Fruit fly (Drosophila melanogaster) whole organism, prepupa: ENCODE data around the gene Acsf2.

Experiments
- CG10631 ChIP-seq: fragments of 200-800 bp; sonication (Bioruptor generic); optimal IDR thresholded peaks from 2 replicates; lab custom pipeline; 2016; ENCODE audit warnings: missing biosample characterization, missing genetic modification characterization
- CG10669 ChIP-seq: fragments of 200-800 bp; sonication (Bioruptor generic); optimal IDR thresholded peaks from 3 replicates; lab custom pipeline; 2018; ENCODE audit warnings: missing biosample characterization, mild to moderate bottlenecking, missing genetic modification characterization, moderate library complexity
- CG11294 ChIP-seq: fragments of 200-800 bp; sonication (Bioruptor generic); IDR thresholded peaks from 2 replicates; pipeline ENCODE4 v1.3.6; 2022; ENCODE audit warnings: missing biosample characterization, missing genetic modification characterization
- CG11762 ChIP-seq: fragments of 200-800 bp; sonication (Bioruptor generic); optimal IDR thresholded peaks from 3 replicates; lab custom pipeline; 2016; ENCODE audit warnings: missing biosample characterization, missing genetic modification characterization; ENCODE audit not compliant: insufficient read depth
- CG11902 ChIP-seq: fragments of 200-800 bp; sonication (Bioruptor generic); optimal IDR thresholded peaks from 3 replicates; lab custom pipeline; 2016; ENCODE audit warnings: missing biosample characterization, missing genetic modification characterization
- CG15336 ChIP-seq: fragments of 200-800 bp; sonication (Bioruptor generic); IDR thresholded peaks from 2 replicates; pipeline ENCODE4 v1.3.6; 2022; ENCODE audit warnings: missing biosample characterization, missing genetic modification characterization
- CG1621 ChIP-seq: fragments of 200-800 bp; sonication (Bioruptor generic); optimal IDR thresholded peaks from 3 replicates; lab custom pipeline; 2018; ENCODE audit warnings: missing biosample characterization, mild to moderate bottlenecking, missing genetic modification characterization
- CG16779 ChIP-seq: fragments of 200-800 bp; sonication (Bioruptor generic); optimal IDR thresholded peaks from 3 replicates; lab custom pipeline; 2017; ENCODE audit warnings: missing biosample characterization, mild to moderate bottlenecking, missing genetic modification characterization
- CG3032 ChIP-seq: fragments of 200-800 bp; optimal IDR thresholded peaks from 2 replicates; lab custom pipeline; 2019; ENCODE audit warnings: missing biosample characterization, mild to moderate bottlenecking, missing genetic modification characterization, moderate library complexity
- CG31627 ChIP-seq: fragments of 200-800 bp; sonication (Bioruptor generic); optimal IDR thresholded peaks from 3 replicates; lab custom pipeline; 2016; ENCODE audit warnings: missing biosample characterization, missing genetic modification characterization
- CG32006 ChIP-seq: fragments of 200-800 bp; sonication (Bioruptor generic); optimal IDR thresholded peaks from 3 replicates; lab custom pipeline; 2017; ENCODE audit warnings: missing biosample characterization, mild to moderate bottlenecking, missing genetic modification characterization
- CG34406 ChIP-seq: fragments of 200-800 bp; sonication (Bioruptor generic); optimal IDR thresholded peaks from 3 replicates; lab custom pipeline; 2016; ENCODE audit warnings: missing biosample characterization, missing genetic modification characterization
- CG3919 ChIP-seq: fragments of 200-800 bp; sonication (Bioruptor generic); optimal IDR thresholded peaks from 3 replicates; lab custom pipeline; 2016; ENCODE audit warnings: missing biosample characterization, missing genetic modification characterization
- CG6163 ChIP-seq: fragments of 200-800 bp; sonication (Bioruptor generic); IDR thresholded peaks from 3 replicates; pipeline ENCODE4 v1.3.6; 2022; ENCODE audit warnings: missing biosample characterization, missing genetic modification characterization
- CG6276 ChIP-seq: fragments of 200-800 bp; sonication (Bioruptor generic); optimal IDR thresholded peaks from 2 replicates; lab custom pipeline; 2017; ENCODE audit warnings: missing biosample characterization, mild to moderate bottlenecking, missing genetic modification characterization
- CG6808 ChIP-seq: fragments of 200-800 bp; sonication (Bioruptor generic); optimal IDR thresholded peaks from 3 replicates; lab custom pipeline; 2017; ENCODE audit warnings: missing biosample characterization, missing genetic modification characterization, mild to moderate bottlenecking, moderate library complexity, missing genetic modification reagents
- CG6854 ChIP-seq: fragments of 200-800 bp; sonication (Bioruptor generic); optimal IDR thresholded peaks from 2 replicates; lab custom pipeline; 2017; ENCODE audit warnings: missing biosample characterization, mild to moderate bottlenecking, missing genetic modification characterization
- CG7368 ChIP-seq: fragments of 200-800 bp; sonication (Bioruptor generic); optimal IDR thresholded peaks from 3 replicates; lab custom pipeline; 2016; ENCODE audit warnings: missing biosample characterization, missing genetic modification characterization
- CG8119 ChIP-seq: fragments of 200-800 bp; sonication (Bioruptor generic); IDR thresholded peaks from 3 replicates; pipeline ENCODE4 v1.3.6; 2022; ENCODE audit warnings: missing biosample characterization, missing genetic modification characterization
- CG8319 ChIP-seq: fragments of 200-800 bp; sonication (Bioruptor generic); optimal IDR thresholded peaks from 3 replicates; lab custom pipeline; 2016; ENCODE audit warnings: missing biosample characterization, missing genetic modification characterization
- CG9139 ChIP-seq: fragments of 200-800 bp; sonication (Bioruptor generic); optimal IDR thresholded peaks from 3 replicates; lab custom pipeline; 2017; ENCODE audit warnings: missing biosample characterization, mild to moderate bottlenecking, missing genetic modification characterization
- Eip78C ChIP-seq: fragments of 200-800 bp; sonication (Bioruptor generic); peaks from one replicate; lab custom pipeline; 2016; ENCODE audit warnings: missing biosample characterization, missing genetic modification characterization
- Eip93F ChIP-seq: fragments of 200-800 bp; sonication (Bioruptor generic); optimal IDR thresholded peaks from 2 replicates; lab custom pipeline; 2016; ENCODE audit warnings: missing biosample characterization, mild to moderate bottlenecking, missing genetic modification characterization
- Ets96B ChIP-seq: fragments of 200-800 bp; optimal IDR thresholded peaks from 2 replicates; lab custom pipeline; 2019; ENCODE audit warnings: missing biosample characterization, mild to moderate bottlenecking, missing genetic modification characterization, moderate library complexity
- Gug ChIP-seq: fragments of 200-800 bp; sonication (Bioruptor generic); IDR thresholded peaks from 2 replicates; pipeline ENCODE4 v1.3.6; 2022; ENCODE audit warnings: missing biosample characterization, missing genetic modification characterization
- Hr38 ChIP-seq: sonication (Bioruptor generic); optimal IDR thresholded peaks from 2 replicates; lab custom pipeline; 2016; ENCODE audit warnings: missing biosample characterization, missing genetic modification characterization
- Hr39 ChIP-seq: fragments of 200-800 bp; sonication (Bioruptor generic); optimal IDR thresholded peaks from 2 replicates; lab custom pipeline; 2016; ENCODE audit warnings: missing biosample characterization, missing genetic modification characterization
- Hr4 ChIP-seq: fragments of 200-800 bp; sonication (Bioruptor generic); optimal IDR thresholded peaks from 3 replicates; lab custom pipeline; 2016; ENCODE audit warnings: missing biosample characterization, missing genetic modification characterization
- Lpt ChIP-seq: fragments of 200-800 bp; sonication (Bioruptor generic); optimal IDR thresholded peaks from 3 replicates; lab custom pipeline; 2016; ENCODE audit warnings: missing biosample characterization, missing genetic modification characterization
- OdsH ChIP-seq: fragments of 200-800 bp; sonication (Bioruptor generic); optimal IDR thresholded peaks from 3 replicates; lab custom pipeline; 2016; ENCODE audit warnings: missing biosample characterization, missing genetic modification characterization
- Smox ChIP-seq: fragments of 200-800 bp; sonication (Bioruptor generic); optimal IDR thresholded peaks from 3 replicates; lab custom pipeline; 2016; ENCODE audit warnings: missing biosample characterization, missing genetic modification characterization
- Sox102F ChIP-seq: fragments of 200-800 bp; sonication (Bioruptor generic); optimal IDR thresholded peaks from 2 replicates; lab custom pipeline; 2016; ENCODE audit warnings: missing biosample characterization, mild to moderate bottlenecking, missing genetic modification characterization
- Sox14 ChIP-seq: fragments of 200-800 bp; sonication (Bioruptor generic); optimal IDR thresholded peaks from 3 replicates; lab custom pipeline; 2016; ENCODE audit warnings: missing biosample characterization, missing genetic modification characterization
- Sox15 ChIP-seq: fragments of 200-800 bp; sonication (Bioruptor generic); optimal IDR thresholded peaks from 3 replicates; lab custom pipeline; 2016; ENCODE audit warnings: missing biosample characterization, missing genetic modification characterization
- achi ChIP-seq: fragments of 200-800 bp; sonication (Bioruptor generic); optimal IDR thresholded peaks from 3 replicates; lab custom pipeline; 2016; ENCODE audit warnings: missing biosample characterization, missing genetic modification characterization
- acj6 ChIP-seq: fragments of 200-800 bp; sonication (Bioruptor generic); optimal IDR thresholded peaks from 3 replicates; lab custom pipeline; 2016; ENCODE audit warnings: missing biosample characterization, missing genetic modification characterization
- cyc ChIP-seq: fragments of 200-800 bp; sonication (Bioruptor generic); optimal IDR thresholded peaks from 3 replicates; lab custom pipeline; 2016; ENCODE audit warnings: missing biosample characterization, missing genetic modification characterization
- dac ChIP-seq: fragments of 200-800 bp; sonication (Bioruptor generic); optimal IDR thresholded peaks from 2 replicates; lab custom pipeline; 2017; ENCODE audit warnings: missing biosample characterization, mild to moderate bottlenecking, missing genetic modification characterization
- dsx ChIP-seq: fragments of 200-800 bp; optimal IDR thresholded peaks from 3 replicates; lab custom pipeline; 2019; ENCODE audit warnings: missing biosample characterization, mild to moderate bottlenecking, missing genetic modification characterization, moderate library complexity; ENCODE audit not compliant: poor library complexity, severe bottlenecking
- eg ChIP-seq: fragments of 200-800 bp; sonication (Bioruptor generic); IDR thresholded peaks from 3 replicates; pipeline ENCODE4 v1.3.6; 2022; ENCODE audit warnings: missing biosample characterization, missing genetic modification characterization
- fd59A ChIP-seq: fragments of 200-800 bp; sonication (Bioruptor generic); optimal IDR thresholded peaks from 2 replicates; lab custom pipeline; 2017; ENCODE audit warnings: missing biosample characterization, mild to moderate bottlenecking, missing genetic modification characterization, missing genetic modification reagents
- fkh ChIP-seq: fragments of 200-800 bp; sonication (Bioruptor generic); optimal IDR thresholded peaks from 3 replicates; lab custom pipeline; 2017; ENCODE audit warnings: missing biosample characterization, mild to moderate bottlenecking, missing genetic modification characterization, moderate library complexity
- lz ChIP-seq: fragments of 200-800 bp; sonication (Bioruptor generic); optimal IDR thresholded peaks from 3 replicates; lab custom pipeline; 2016; ENCODE audit warnings: missing biosample characterization, missing genetic modification characterization
- net ChIP-seq: fragments of 200-800 bp; sonication (Bioruptor generic); optimal IDR thresholded peaks from 3 replicates; lab custom pipeline; 2016; ENCODE audit warnings: missing biosample characterization, missing genetic modification characterization
- pdm3 ChIP-seq: fragments of 200-800 bp; sonication (Bioruptor generic); optimal IDR thresholded peaks from 3 replicates; lab custom pipeline; 2016; ENCODE audit warnings: missing biosample characterization, missing genetic modification characterization
- salr ChIP-seq, 2 experiments: fragments of 200-800 bp; sonication (Bioruptor generic); optimal IDR thresholded peaks; 3 replicates each; lab custom pipeline; 2016 to 2018; ENCODE audit warnings: missing biosample characterization in 2 of 2, missing genetic modification characterization in 2 of 2, mild to moderate bottlenecking in 1 of 2
- svp ChIP-seq: fragments of 200-800 bp; sonication (Bioruptor generic); peaks from one replicate; lab custom pipeline; 2016; ENCODE audit warnings: missing biosample characterization, missing genetic modification characterization
- topi ChIP-seq: fragments of 200-800 bp; sonication (Bioruptor generic); optimal IDR thresholded peaks from 3 replicates; lab custom pipeline; 2016; ENCODE audit warnings: missing biosample characterization, missing genetic modification characterization
- vri ChIP-seq: fragments of 200-800 bp; sonication (Bioruptor generic); optimal IDR thresholded peaks from 3 replicates; lab custom pipeline; 2016; ENCODE audit warnings: missing biosample characterization, mild to moderate bottlenecking, missing genetic modification characterization

The Acsf2 gene

dm6 chr2L:5304367-5304766 lies 37.7 kb downstream of the Acsf2 start:
- no peak for TF ChIP-seq acj6 (GFP tag; lab: Kevin White, UChicago)
- TF ChIP-seq vri (GFP tag; lab: Kevin White, UChicago), result peak; percentile 12
- TF ChIP-seq CG16779, result no peak
- TF ChIP-seq dsx (GFP tag; lab: Kevin White, UChicago), result peak; percentile 49

dm6 chr2L:5303044-5303904 lies 38.8 kb downstream of the Acsf2 start:
- no peak for TF ChIP-seq CG10631
- no peak for TF ChIP-seq Lpt (GFP tag; lab: Kevin White, UChicago)
- no peak for TF ChIP-seq CG11762 (GFP tag; lab: Kevin White, UChicago)
- peak; percentile 17 for TF ChIP-seq CG10669 (GFP tag; lab: Kevin White, UChicago)
- TF ChIP-seq OdsH (GFP tag; lab: Kevin White, UChicago), result no peak
- no peak for TF ChIP-seq CG34406 (GFP tag; lab: Kevin White, UChicago)
- no peak for TF ChIP-seq CG11902
- TF ChIP-seq CG3919 (GFP tag; lab: Kevin White, UChicago), result no peak
- no peak for TF ChIP-seq CG6808 (GFP tag; lab: Kevin White, UChicago)
- TF ChIP-seq lz (GFP tag; lab: Kevin White, UChicago), result no peak
- no peak for TF ChIP-seq pdm3 (GFP tag; lab: Kevin White, UChicago)
- peak; percentile 80 for TF ChIP-seq Eip78C (GFP tag; lab: Kevin White, UChicago)
- TF ChIP-seq eg (GFP tag; lab: Robert Waterston, UW), result peak; percentile 59; the same call in 2 of the 3 replicates
- no peak for TF ChIP-seq Sox15 (GFP tag; lab: Kevin White, UChicago)
- TF ChIP-seq Gug (GFP tag; lab: Robert Waterston, UW), result peak; percentile 51; the same call in 1 of the 2 replicates
- TF ChIP-seq CG1621 (tag; lab: Kevin White, UChicago), result no peak
- TF ChIP-seq topi (GFP tag; lab: Kevin White, UChicago), result peak; percentile 1
- no peak for TF ChIP-seq CG7368 (GFP tag; lab: Kevin White, UChicago)
- no peak for TF ChIP-seq CG6854 (GFP tag; lab: Kevin White, UChicago)
- peak; percentile 20 for TF ChIP-seq CG32006
- TF ChIP-seq CG31627, result no peak
- TF ChIP-seq fd59A (GFP tag; lab: Kevin White, UChicago), result no peak
- TF ChIP-seq CG3032 (tag; lab: Kevin White, UChicago), result no peak
- no peak for TF ChIP-seq cyc
- peak; percentile 89 for TF ChIP-seq fkh (GFP tag; lab: Kevin White, UChicago)
- peak; percentile 64 for TF ChIP-seq svp (GFP tag; lab: Kevin White, UChicago)
- TF ChIP-seq CG15336 (GFP tag; lab: Robert Waterston, UW), result peak; percentile 55; the same call in 1 of the 2 replicates
- no peak for TF ChIP-seq Eip93F
- TF ChIP-seq Ets96B, result no peak
- peak; percentile 28; the same call in 1 of the 2 replicates for TF ChIP-seq CG11294 (GFP tag; lab: Robert Waterston, UW)
- no peak for TF ChIP-seq CG9139 (GFP tag; lab: Kevin White, UChicago)
- TF ChIP-seq Sox14 (GFP tag; lab: Kevin White, UChicago), result no peak
- no peak for TF ChIP-seq net (GFP tag; lab: Kevin White, UChicago)
- peak; percentile 36; the same call in 1 of the 3 replicates for TF ChIP-seq CG8119 (GFP tag; lab: Robert Waterston, UW)
- TF ChIP-seq achi (GFP tag; lab: Kevin White, UChicago), result no peak
- TF ChIP-seq CG8319 (GFP tag; lab: Kevin White, UChicago), result no peak
- no peak for TF ChIP-seq Sox102F
- no peak for TF ChIP-seq CG6276 (GFP tag; lab: Kevin White, UChicago)
- no peak for TF ChIP-seq Smox
- TF ChIP-seq Hr39 (GFP tag; lab: Kevin White, UChicago), result peak; percentile 1
- TF ChIP-seq salr (GFP tag; optimal IDR thresholded peaks at IDR 0.05; lab: Kevin White, UChicago), result no peak
- TF ChIP-seq Hr4 (GFP tag; lab: Kevin White, UChicago), result peak; percentile 19
- peak; percentile 63 for TF ChIP-seq CG6163
- TF ChIP-seq Hr38 (GFP tag; lab: Kevin White, UChicago), result no peak
- no peak for TF ChIP-seq dac (GFP tag; lab: Kevin White, UChicago)
